Fruit fly (Drosophila melanogaster) whole organism, embryonic: ENCODE measurements around the gene Btnd.

Experiments used
- CG10959 ChIP-seq: fragments of 200-800 bp; sonication (Bioruptor generic); IDR thresholded peaks from 2 replicates; pipeline ENCODE4 v1.3.6; 2022; ENCODE audit warnings: missing biosample characterization, missing genetic modification characterization
- CG11085 ChIP-seq: fragments of 200-800 bp; sonication (Bioruptor generic); IDR thresholded peaks from 2 replicates; pipeline ENCODE4 v1.3.6; 2022; ENCODE audit warnings: missing biosample characterization, missing genetic modification characterization
- CG11696 ChIP-seq: fragments of 200-800 bp; sonication (Bioruptor generic); IDR thresholded peaks from 2 replicates; pipeline ENCODE4 v1.3.6; 2022; ENCODE audit warnings: missing biosample characterization, missing genetic modification characterization
- CG12104 ChIP-seq: fragments of 200-800 bp; sonication (Bioruptor generic); optimal IDR thresholded peaks from 3 replicates; lab custom pipeline; 2016; ENCODE audit warnings: missing biosample characterization, missing genetic modification characterization
- CG12219 ChIP-seq: fragments of 200-800 bp; sonication (Bioruptor generic); optimal IDR thresholded peaks from 3 replicates; lab custom pipeline; 2018; ENCODE audit warnings: missing biosample characterization, mild to moderate bottlenecking, missing genetic modification characterization
- CG12299 ChIP-seq: fragments of 200-800 bp; sonication (Bioruptor generic); optimal IDR thresholded peaks from 2 replicates; lab custom pipeline; 2018; ENCODE audit warnings: missing biosample characterization, mild to moderate bottlenecking, missing genetic modification characterization
- CG13424 ChIP-seq: fragments of 200-800 bp; sonication (Bioruptor generic); optimal IDR thresholded peaks from 2 replicates; lab custom pipeline; 2019; ENCODE audit warnings: missing biosample characterization, mild to moderate bottlenecking, missing genetic modification characterization, moderate library complexity
- CG15073 ChIP-seq: fragments of 200-800 bp; sonication (Bioruptor generic); optimal IDR thresholded peaks from 2 replicates; lab custom pipeline; 2016; ENCODE audit warnings: missing biosample characterization, missing genetic modification characterization
- CG1647 ChIP-seq: fragments of 200-800 bp; sonication (Bioruptor generic); optimal IDR thresholded peaks from 3 replicates; lab custom pipeline; 2016; ENCODE audit warnings: missing biosample characterization, missing genetic modification characterization
- CG17359 ChIP-seq: fragments of 200-800 bp; sonication (Bioruptor generic); optimal IDR thresholded peaks from 3 replicates; lab custom pipeline; 2018; ENCODE audit warnings: missing biosample characterization, mild to moderate bottlenecking, missing genetic modification characterization, moderate library complexity
- CG17612 ChIP-seq: fragments of 200-800 bp; sonication (Bioruptor generic); IDR thresholded peaks from 2 replicates; pipeline ENCODE4 v1.3.6; 2022; ENCODE audit warnings: missing biosample characterization, missing genetic modification characterization
- CG18011 ChIP-seq: fragments of 200-800 bp; sonication (Bioruptor generic); optimal IDR thresholded peaks from 2 replicates; lab custom pipeline; 2017; ENCODE audit warnings: missing biosample characterization, missing genetic modification characterization, mild to moderate bottlenecking, moderate library complexity, missing genotype
- CG2678 ChIP-seq: fragments of 200-800 bp; sonication (Bioruptor generic); optimal IDR thresholded peaks from 3 replicates; lab custom pipeline; 2019; ENCODE audit warnings: missing biosample characterization, mild to moderate bottlenecking, missing genetic modification characterization, moderate library complexity
- CG3065 ChIP-seq: fragments of 200-800 bp; sonication (Bioruptor generic); optimal IDR thresholded peaks from 2 replicates; lab custom pipeline; 2016; ENCODE audit warnings: missing biosample characterization, missing genetic modification characterization
- CG31365 ChIP-seq: fragments of 200-800 bp; sonication (Bioruptor generic); optimal IDR thresholded peaks from 2 replicates; lab custom pipeline; 2018; ENCODE audit warnings: missing biosample characterization, mild to moderate bottlenecking, missing genetic modification characterization
- CG3407 ChIP-seq: fragments of 200-800 bp; sonication (Bioruptor generic); optimal IDR thresholded peaks from 2 replicates; lab custom pipeline; 2018; ENCODE audit warnings: missing biosample characterization, mild to moderate bottlenecking, missing genetic modification characterization
- CG4730 ChIP-seq: fragments of 200-800 bp; sonication (Bioruptor generic); IDR thresholded peaks from 2 replicates; pipeline ENCODE4 v1.3.6; 2022; ENCODE audit warnings: missing biosample characterization, missing genetic modification characterization
- CG6854 ChIP-seq: fragments of 200-800 bp; sonication (Bioruptor generic); optimal IDR thresholded peaks from 3 replicates; lab custom pipeline; 2017; ENCODE audit warnings: missing biosample characterization, mild to moderate bottlenecking, missing genetic modification characterization
- CG7271 ChIP-seq: fragments of 200-800 bp; sonication (Bioruptor generic); optimal IDR thresholded peaks from 2 replicates; lab custom pipeline; 2018; ENCODE audit warnings: missing biosample characterization, mild to moderate bottlenecking, missing genetic modification characterization, moderate library complexity
- CG9876 ChIP-seq: fragments of 200-800 bp; sonication (Bioruptor generic); optimal IDR thresholded peaks from 2 replicates; lab custom pipeline; 2016; ENCODE audit warnings: missing biosample characterization, missing genetic modification characterization
- CG9932 ChIP-seq: fragments of 200-800 bp; sonication (Bioruptor generic); IDR thresholded peaks from 2 replicates; pipeline ENCODE4 v1.3.6; 2022; ENCODE audit warnings: missing biosample characterization, missing genetic modification characterization
- D19A ChIP-seq: fragments of 200-800 bp; optimal IDR thresholded peaks from 3 replicates; lab custom pipeline; 2019; ENCODE audit warnings: missing biosample characterization, mild to moderate bottlenecking, missing genetic modification characterization, moderate library complexity
- Doc2 ChIP-seq: fragments of 200-800 bp; sonication (Bioruptor generic); IDR thresholded peaks from 2 replicates; pipeline ENCODE4 v1.3.6; 2022; ENCODE audit warnings: missing biosample characterization, missing genetic modification characterization
- HLH54F ChIP-seq: fragments of 200-800 bp; sonication (Bioruptor generic); optimal IDR thresholded peaks from 3 replicates; lab custom pipeline; 2016; ENCODE audit warnings: missing biosample characterization, missing genetic modification characterization
- HmgD ChIP-seq: fragments of 200-800 bp; sonication (Bioruptor generic); optimal IDR thresholded peaks from 3 replicates; lab custom pipeline; 2016; ENCODE audit warnings: missing biosample characterization, missing genetic modification characterization
- Jarid2 ChIP-seq: fragments of 200-800 bp; sonication (Bioruptor generic); optimal IDR thresholded peaks from 3 replicates; lab custom pipeline; 2017; ENCODE audit warnings: mild to moderate bottlenecking, missing biosample characterization, missing genetic modification reagents, missing genetic modification characterization
- Lim3 ChIP-seq: fragments of 200-800 bp; sonication (Bioruptor generic); IDR thresholded peaks from 2 replicates; pipeline ENCODE4 v1.3.6; 2022; ENCODE audit warnings: missing biosample characterization, missing genetic modification characterization
- MESR4 ChIP-seq: fragments of 200-800 bp; sonication (Bioruptor generic); optimal IDR thresholded peaks from 2 replicates; lab custom pipeline; 2018; ENCODE audit warnings: missing biosample characterization, mild to moderate bottlenecking, missing genetic modification characterization, moderate library complexity
- NFAT ChIP-seq: fragments of 200-800 bp; sonication (Bioruptor generic); IDR thresholded peaks from 2 replicates; pipeline ENCODE4 v1.3.6; 2022; ENCODE audit warnings: missing biosample characterization, missing genetic modification characterization
- Sry-δ ChIP-seq: fragments of 200-800 bp; sonication (Bioruptor generic); optimal IDR thresholded peaks from 2 replicates; lab custom pipeline; 2016; ENCODE audit warnings: missing biosample characterization, missing genetic modification characterization
- YL-1 ChIP-seq: fragments of 200-800 bp; sonication (Bioruptor generic); optimal IDR thresholded peaks from 3 replicates; lab custom pipeline; 2017; ENCODE audit warnings: missing biosample characterization, mild to moderate bottlenecking, missing genetic modification characterization
- aop ChIP-seq: fragments of 200-800 bp; sonication (Bioruptor generic); IDR thresholded peaks from 2 replicates; pipeline ENCODE4 v1.3.6; 2022; ENCODE audit warnings: missing biosample characterization, missing genetic modification characterization
- btn ChIP-seq: fragments of 200-800 bp; sonication (Bioruptor generic); optimal IDR thresholded peaks from 2 replicates; lab custom pipeline; 2016; ENCODE audit warnings: missing biosample characterization, missing genetic modification characterization
- caup ChIP-seq: fragments of 200-800 bp; sonication (Bioruptor generic); optimal IDR thresholded peaks from 3 replicates; lab custom pipeline; 2017; ENCODE audit warnings: missing biosample characterization, mild to moderate bottlenecking, missing genetic modification characterization, moderate library complexity; ENCODE audit not compliant: severe bottlenecking
- crol ChIP-seq: fragments of 200-800 bp; sonication (Bioruptor generic); IDR thresholded peaks from 2 replicates; pipeline ENCODE4 v1.3.6; 2022; ENCODE audit warnings: missing biosample characterization, missing genetic modification characterization
- dimm ChIP-seq: fragments of 200-800 bp; sonication (Bioruptor generic); IDR thresholded peaks from 2 replicates; pipeline ENCODE4 v1.3.6; 2022; ENCODE audit warnings: missing biosample characterization, missing genetic modification characterization
- disco-r ChIP-seq: fragments of 200-800 bp; sonication (Bioruptor generic); optimal IDR thresholded peaks from 2 replicates; lab custom pipeline; 2016; ENCODE audit warnings: missing biosample characterization, missing genetic modification characterization
- dm ChIP-seq: fragments of 200-800 bp; sonication (Bioruptor generic); optimal IDR thresholded peaks from 3 replicates; lab custom pipeline; 2016; ENCODE audit warnings: missing biosample characterization, missing genetic modification characterization
- kni ChIP-seq: fragments of 200-800 bp; sonication (Bioruptor generic); optimal IDR thresholded peaks from 3 replicates; lab custom pipeline; 2017; ENCODE audit warnings: mild to moderate bottlenecking, missing biosample characterization, missing genetic modification reagents, missing genetic modification characterization
- lbe ChIP-seq: fragments of 200-800 bp; sonication (Bioruptor generic); optimal IDR thresholded peaks from 2 replicates; lab custom pipeline; 2016; ENCODE audit warnings: missing biosample characterization, mild to moderate bottlenecking, missing genetic modification characterization
- otp ChIP-seq: fragments of 200-800 bp; sonication (Bioruptor generic); IDR thresholded peaks from 3 replicates; pipeline ENCODE4, ENCODE4 v1.3.6; 2022; ENCODE audit warnings: missing biosample characterization, missing genetic modification characterization
- p53 ChIP-seq: fragments of 200-800 bp; sonication (Bioruptor generic); optimal IDR thresholded peaks from 2 replicates; lab custom pipeline; 2016; ENCODE audit warnings: missing biosample characterization, missing genetic modification characterization
- pfk ChIP-seq: fragments of 200-800 bp; sonication (Bioruptor generic); optimal IDR thresholded peaks from 2 replicates; lab custom pipeline; 2018; ENCODE audit warnings: missing biosample characterization, mild to moderate bottlenecking, missing genetic modification characterization, moderate library complexity
- ro ChIP-seq: fragments of 200-800 bp; sonication (Bioruptor generic); IDR thresholded peaks from 2 replicates; pipeline ENCODE4 v1.3.6; 2022; ENCODE audit warnings: missing biosample characterization, missing genetic modification characterization
- row ChIP-seq: fragments of 200-800 bp; sonication (Bioruptor generic); IDR thresholded peaks from 3 replicates; pipeline ENCODE4 v1.3.6; 2022; ENCODE audit warnings: missing biosample characterization, missing genetic modification characterization
- shn ChIP-seq: fragments of 200-800 bp; sonication (Bioruptor generic); optimal IDR thresholded peaks from 3 replicates; lab custom pipeline; 2016; ENCODE audit warnings: missing biosample characterization, missing genetic modification characterization
- sug ChIP-seq: fragments of 200-800 bp; optimal IDR thresholded peaks from 2 replicates; lab custom pipeline; 2019; ENCODE audit warnings: missing biosample characterization, mild to moderate bottlenecking, missing genetic modification characterization, moderate library complexity
- tna ChIP-seq: fragments of 200-800 bp; sonication (Bioruptor generic); IDR thresholded peaks from 2 replicates; pipeline ENCODE4 v1.3.6; 2022; ENCODE audit warnings: missing biosample characterization, missing genetic modification characterization; ENCODE audit not compliant: partially characterized antibody
- tup ChIP-seq: fragments of 200-800 bp; sonication (Bioruptor generic); optimal IDR thresholded peaks from 2 replicates; lab custom pipeline; 2016; ENCODE audit warnings: missing biosample characterization, mild to moderate bottlenecking, missing genetic modification characterization, moderate library complexity
- twi ChIP-seq: fragments of 200-800 bp; optimal IDR thresholded peaks from 2 replicates; lab custom pipeline; 2019; ENCODE audit warnings: missing biosample characterization, mild to moderate bottlenecking, missing genetic modification characterization, moderate library complexity
- unc-4 ChIP-seq: fragments of 200-800 bp; sonication (Bioruptor generic); IDR thresholded peaks from 2 replicates; pipeline ENCODE4 v1.3.6; 2022; ENCODE audit warnings: missing biosample characterization, missing genetic modification characterization; ENCODE audit not compliant: partially characterized antibody
- usp ChIP-seq: fragments of >200 bp; optimal IDR thresholded peaks from 2 replicates; lab custom pipeline; 2017; ENCODE audit warnings: missing biosample characterization, missing genetic modification characterization
- vvl ChIP-seq: fragments of 200-800 bp; sonication (Bioruptor generic); IDR thresholded peaks from 2 replicates; pipeline ENCODE4 v1.3.6; 2022; ENCODE audit warnings: missing biosample characterization, missing genetic modification characterization

Btnd gene

dm6 chrX:6253701-6254100 lies 34.6 kb upstream of the Btnd start (continued):
- TF ChIP-seq vvl = no peak
- no peak for TF ChIP-seq ro (GFP tag; lab: Robert Waterston, UW)
- no peak for TF ChIP-seq CG17612 (GFP tag; lab: Robert Waterston, UW)
- no peak for TF ChIP-seq shn
- TF ChIP-seq D19A (tag; lab: Kevin White, UChicago) = no peak
- TF ChIP-seq CG1647 (GFP tag; lab: Kevin White, UChicago) = no peak
- TF ChIP-seq CG18011 (GFP tag; lab: Kevin White, UChicago) = no peak
- TF ChIP-seq aop (GFP tag; lab: Robert Waterston, UW) = no peak
- TF ChIP-seq tup (GFP tag; lab: Kevin White, UChicago) = no peak
- TF ChIP-seq btn = no peak
- TF ChIP-seq CG12299 (tag; lab: Kevin White, UChicago) = no peak
- no peak for TF ChIP-seq Sry-δ (GFP tag; lab: Kevin White, UChicago)
- no peak for TF ChIP-seq unc-4
- no peak for TF ChIP-seq usp
- no peak for TF ChIP-seq sug (tag; lab: Kevin White, UChicago)
- no peak for TF ChIP-seq CG3065
- no peak for TF ChIP-seq CG11085
- TF ChIP-seq CG9932 (GFP tag; lab: Robert Waterston, UW) = no peak
- peak; percentile 6 for TF ChIP-seq CG3407 (GFP tag; lab: Kevin White, UChicago)
- TF ChIP-seq CG15073 (GFP tag; lab: Kevin White, UChicago) = no peak
- no peak for TF ChIP-seq caup (GFP tag; lab: Kevin White, UChicago)
- TF ChIP-seq dm = no peak
- no peak for TF ChIP-seq CG17359 (tag; lab: Kevin White, UChicago)
- no peak for TF ChIP-seq HLH54F (GFP tag; lab: Kevin White, UChicago)
- no peak for TF ChIP-seq MESR4 (GFP tag; lab: Kevin White, UChicago)
- TF ChIP-seq otp (GFP tag; lab: Robert Waterston, UW) = no peak
- TF ChIP-seq twi (tag; lab: Kevin White, UChicago) = no peak
- TF ChIP-seq CG11696 = 0 out of 2 replicates have a peak, but pooled peaks have one; percentile 49
- TF ChIP-seq CG13424 (tag; lab: Kevin White, UChicago) = no peak
- no peak for TF ChIP-seq kni (GFP tag; lab: Kevin White, UChicago)
- no peak for TF ChIP-seq lbe (GFP tag; lab: Kevin White, UChicago)
- no peak for TF ChIP-seq HmgD (GFP tag; lab: Kevin White, UChicago)
- no peak for TF ChIP-seq CG12219 (GFP tag; lab: Kevin White, UChicago)
- no peak for TF ChIP-seq YL-1 (GFP tag; lab: Kevin White, UChicago)
- TF ChIP-seq CG10959 (GFP tag; lab: Robert Waterston, UW) = no peak
- no peak for TF ChIP-seq row (GFP tag; lab: Robert Waterston, UW)
- no peak for TF ChIP-seq p53 (GFP tag; lab: Kevin White, UChicago)
- TF ChIP-seq CG31365 = no peak
- TF ChIP-seq dimm (GFP tag; lab: Robert Waterston, UW) = no peak
- TF ChIP-seq CG7271 (tag; lab: Kevin White, UChicago) = no peak
- TF ChIP-seq crol (GFP tag; lab: Robert Waterston, UW) = no peak
- no peak for TF ChIP-seq pfk (GFP tag; lab: Kevin White, UChicago)
- TF ChIP-seq Doc2 (GFP tag; lab: Robert Waterston, UW) = no peak
- TF ChIP-seq Jarid2 (GFP tag; lab: Kevin White, UChicago) = no peak
- no peak for TF ChIP-seq disco-r (GFP tag; lab: Kevin White, UChicago)
- TF ChIP-seq tna (GFP tag; lab: Robert Waterston, UW) = no peak
- TF ChIP-seq CG4730 (GFP tag; lab: Robert Waterston, UW) = no peak
- no peak for TF ChIP-seq CG9876 (GFP tag; lab: Kevin White, UChicago)
- no peak for TF ChIP-seq CG6854 (GFP tag; lab: Kevin White, UChicago)
- TF ChIP-seq CG12104 (GFP tag; lab: Kevin White, UChicago) = no peak
- no peak for TF ChIP-seq Lim3
- TF ChIP-seq CG2678 (tag; lab: Kevin White, UChicago) = peak; percentile 20
- TF ChIP-seq NFAT = no peak
